Worm (Caenorhabditis elegans) whole organism, late embryonic: ENCODE results near the gene zyg-9.
A peak's percentile ranks its signal among the peaks of the same experiment; 100 is the strongest.

Experiments
- F13H6.1 ChIP-seq: sonication (generic microtip); optimal IDR thresholded peaks from 2 replicates; lab custom pipeline; 2016; ENCODE audit warnings: missing genetic modification characterization, missing compliant biosample characterization
- T23F11.4 ChIP-seq: fragments of 200-800 bp; sonication (Bioruptor generic); optimal IDR thresholded peaks from 2 replicates; lab custom pipeline; 2018; ENCODE audit warnings: mild to moderate bottlenecking, missing genetic modification characterization, missing compliant biosample characterization
- ama-1 ChIP-seq: fragments of 150-350 bp; optimal IDR thresholded peaks from 2 replicates; lab custom pipeline; 2014
- ceh-14 ChIP-seq: sonication (generic microtip); optimal IDR thresholded peaks from 2 replicates; lab custom pipeline; 2016; ENCODE audit warnings: missing genotype, missing genetic modification characterization, missing compliant biosample characterization
- ceh-34 ChIP-seq: sonication (generic microtip); optimal IDR thresholded peaks from 2 replicates; lab custom pipeline; 2016; ENCODE audit warnings: mild to moderate bottlenecking, missing genetic modification characterization, missing compliant biosample characterization
- ceh-48 ChIP-seq: sonication (generic microtip); optimal IDR thresholded peaks from 2 replicates; lab custom pipeline; 2016; ENCODE audit warnings: missing genetic modification characterization, inconsistent platforms, missing compliant biosample characterization
- ceh-6 ChIP-seq: fragments of 200-800 bp; sonication (Bioruptor generic); optimal IDR thresholded peaks from 2 replicates; lab custom pipeline; 2018; ENCODE audit warnings: mild to moderate bottlenecking, missing genetic modification characterization, missing compliant biosample characterization
- ceh-9 ChIP-seq: sonication (generic microtip); optimal IDR thresholded peaks from 2 replicates; lab custom pipeline; 2016; ENCODE audit warnings: mild to moderate bottlenecking, missing genetic modification characterization, inconsistent platforms, missing compliant biosample characterization
- che-1 ChIP-seq: sonication (generic microtip); optimal IDR thresholded peaks from 2 replicates; lab custom pipeline; 2016; ENCODE audit warnings: mild to moderate bottlenecking, missing genetic modification characterization, missing compliant biosample characterization
- dmd-4 ChIP-seq: sonication (generic microtip); optimal IDR thresholded peaks from 2 replicates; lab custom pipeline; 2016; ENCODE audit warnings: borderline replicate concordance, missing genetic modification characterization, missing compliant biosample characterization
- elt-2 ChIP-seq: sonication (generic microtip); optimal IDR thresholded peaks from 2 replicates; lab custom pipeline; 2016; ENCODE audit warnings: missing genetic modification reagents, missing genetic modification characterization, missing compliant biosample characterization
- elt-4 ChIP-seq: sonication (generic microtip); optimal IDR thresholded peaks from 2 replicates; lab custom pipeline; 2016; ENCODE audit warnings: missing genetic modification characterization, missing compliant biosample characterization
- eyg-1 ChIP-seq: sonication (generic microtip); optimal IDR thresholded peaks from 2 replicates; lab custom pipeline; 2016; ENCODE audit warnings: missing genotype, missing genetic modification characterization, missing compliant biosample characterization
- fax-1 ChIP-seq: sonication (generic microtip); optimal IDR thresholded peaks from 2 replicates; lab custom pipeline; 2016; ENCODE audit warnings: missing genotype, missing genetic modification characterization, missing compliant biosample characterization
- fkh-10 ChIP-seq: fragments of 150-350 bp; optimal IDR thresholded peaks from 2 replicates; lab custom pipeline; 2014; ENCODE audit warnings: missing biosample characterization, missing genetic modification reagents, missing genetic modification characterization
- fkh-6 ChIP-seq: sonication (generic microtip); optimal IDR thresholded peaks from 2 replicates; lab custom pipeline; 2016; ENCODE audit warnings: missing genetic modification characterization, missing compliant biosample characterization
- gmeb-2 ChIP-seq: sonication (generic microtip); optimal IDR thresholded peaks from 2 replicates; lab custom pipeline; 2016; ENCODE audit warnings: missing genetic modification characterization, inconsistent platforms, missing compliant biosample characterization
- hlh-13 ChIP-seq: fragments of 200-800 bp; sonication (Bioruptor generic); optimal IDR thresholded peaks from 2 replicates; lab custom pipeline; 2018; ENCODE audit warnings: mild to moderate bottlenecking, missing genetic modification characterization, missing compliant biosample characterization
- hlh-15 ChIP-seq: sonication (generic microtip); optimal IDR thresholded peaks from 2 replicates; lab custom pipeline; 2016; ENCODE audit warnings: missing genetic modification characterization, missing compliant biosample characterization
- hlh-30 ChIP-seq: sonication (generic microtip); optimal IDR thresholded peaks from 2 replicates; lab custom pipeline; 2017; ENCODE audit warnings: antibody characterized with exemption, missing genetic modification characterization, missing compliant biosample characterization; ENCODE audit not compliant: insufficient read depth
- hlh-6 ChIP-seq: sonication (generic microtip); optimal IDR thresholded peaks from 2 replicates; lab custom pipeline; 2016; ENCODE audit warnings: missing genotype, missing genetic modification characterization, missing compliant biosample characterization
- hlh-8 ChIP-seq: sonication (generic microtip); optimal IDR thresholded peaks from 2 replicates; lab custom pipeline; 2016; ENCODE audit warnings: missing genotype, missing genetic modification characterization, missing compliant biosample characterization
- lim-6 ChIP-seq: sonication (generic microtip); optimal IDR thresholded peaks from 2 replicates; lab custom pipeline; 2016; ENCODE audit warnings: missing genetic modification characterization, missing compliant biosample characterization
- madf-2 ChIP-seq: sonication (generic microtip); optimal IDR thresholded peaks from 2 replicates; lab custom pipeline; 2017; ENCODE audit warnings: missing genetic modification characterization, missing compliant biosample characterization
- mec-3 ChIP-seq: sonication (generic microtip); optimal IDR thresholded peaks from 2 replicates; lab custom pipeline; 2016; ENCODE audit warnings: borderline replicate concordance, missing genetic modification characterization, missing compliant biosample characterization
- nfya-1 ChIP-seq: sonication (generic microtip); optimal IDR thresholded peaks from 2 replicates; lab custom pipeline; 2017; ENCODE audit warnings: missing genetic modification characterization, mild to moderate bottlenecking, missing compliant biosample characterization, antibody characterized with exemption, moderate library complexity
- nhr-232 ChIP-seq: sonication (generic microtip); optimal IDR thresholded peaks from 2 replicates; lab custom pipeline; 2016; ENCODE audit warnings: missing genetic modification characterization, missing compliant biosample characterization
- pat-9 ChIP-seq: fragments of 200-800 bp; sonication (Bioruptor generic); optimal IDR thresholded peaks from 2 replicates; lab custom pipeline; 2018; ENCODE audit warnings: mild to moderate bottlenecking, missing genetic modification characterization, moderate library complexity, missing compliant biosample characterization
- pax-1 ChIP-seq: fragments of 150-350 bp; optimal IDR thresholded peaks from 2 replicates; lab custom pipeline; 2014; ENCODE audit warnings: missing biosample characterization, missing genetic modification characterization
- pha-2 ChIP-seq: sonication (generic microtip); optimal IDR thresholded peaks from 2 replicates; lab custom pipeline; 2017; ENCODE audit warnings: mild to moderate bottlenecking, missing genetic modification characterization, missing compliant biosample characterization
- pha-4 ChIP-seq: fragments of 150-350 bp; optimal IDR thresholded peaks from 2 replicates; lab custom pipeline; 2018; ENCODE audit warnings: missing biosample characterization, missing genetic modification reagents, missing genetic modification characterization
- sdc-2 ChIP-seq: sonication (generic microtip); optimal IDR thresholded peaks from 2 replicates; lab custom pipeline; 2016; ENCODE audit warnings: missing genotype, missing genetic modification characterization, missing compliant biosample characterization
- sox-2 ChIP-seq: fragments of 200-800 bp; sonication (Bioruptor generic); IDR thresholded peaks from 2 replicates; pipeline ENCODE4 v1.3.6; 2022; ENCODE audit warnings: missing genetic modification reagents, missing genetic modification characterization, missing compliant biosample characterization
- sox-4 ChIP-seq: sonication (generic microtip); optimal IDR thresholded peaks from 2 replicates; lab custom pipeline; 2017; ENCODE audit warnings: mild to moderate bottlenecking, missing genetic modification characterization, inconsistent platforms, missing compliant biosample characterization
- syd-9 ChIP-seq: sonication (generic microtip); optimal IDR thresholded peaks from 2 replicates; lab custom pipeline; 2016; ENCODE audit warnings: mild to moderate bottlenecking, missing genetic modification characterization, moderate library complexity, missing compliant biosample characterization
- unc-3 ChIP-seq, 2 experiments: fragments of 200-800 bp in 1 of 2; sonication (Bioruptor generic) in 1 of 2; sonication (generic microtip) in 1 of 2; conservative IDR thresholded peaks in 1 of 2; optimal IDR thresholded peaks in 1 of 2; 2 replicates each; pipeline versions ENCODE4 v1.3.6 to Lab custom; 2016 to 2022; ENCODE audit warnings: missing compliant biosample characterization in 2 of 2, missing genetic modification characterization in 2 of 2, missing genetic modification reagents in 1 of 2
- unc-55 ChIP-seq: sonication (generic microtip); optimal IDR thresholded peaks from 2 replicates; lab custom pipeline; 2017; ENCODE audit warnings: missing biosample characterization, missing genetic modification reagents, missing genetic modification characterization
- zip-5 ChIP-seq: sonication (generic microtip); optimal IDR thresholded peaks from 2 replicates; lab custom pipeline; 2016; ENCODE audit warnings: missing genetic modification characterization, missing compliant biosample characterization

The zyg-9 gene

DNA sequence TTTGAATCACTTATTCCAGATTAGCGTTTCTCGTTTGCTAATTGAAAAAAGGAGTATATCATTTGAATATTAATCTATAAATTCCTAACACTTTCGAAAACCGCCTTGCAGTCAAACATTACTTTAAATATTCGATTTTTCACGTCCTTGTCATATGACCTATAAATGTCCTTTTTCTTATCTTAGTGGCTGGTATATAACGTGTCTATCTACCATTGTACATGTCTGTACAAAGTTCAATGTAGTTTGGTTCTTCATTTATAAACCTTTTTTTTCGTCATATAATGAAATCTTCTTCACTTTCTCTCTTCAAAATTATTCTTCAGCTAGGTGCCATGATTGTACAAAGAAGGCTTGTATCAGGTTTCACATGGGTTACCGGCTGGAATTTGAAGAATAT is 28.0 kb downstream of the zyg-9 start, which contains the start of gene gbh-2:
Gene gbh-2 (plus strand): TSS at position 277 of the 400 bp plus-strand sequence.
- TF ChIP-seq ceh-6 (no peak), elt-2 (peak; percentile 36), unc-3 (GFP tag; conservative IDR thresholded peaks at IDR 0.05; lab: Robert Waterston, UW) (no peak), unc-3 (tag; optimal IDR thresholded peaks at IDR 0.05; lab: Kevin White, UChicago) (no peak)

DNA sequence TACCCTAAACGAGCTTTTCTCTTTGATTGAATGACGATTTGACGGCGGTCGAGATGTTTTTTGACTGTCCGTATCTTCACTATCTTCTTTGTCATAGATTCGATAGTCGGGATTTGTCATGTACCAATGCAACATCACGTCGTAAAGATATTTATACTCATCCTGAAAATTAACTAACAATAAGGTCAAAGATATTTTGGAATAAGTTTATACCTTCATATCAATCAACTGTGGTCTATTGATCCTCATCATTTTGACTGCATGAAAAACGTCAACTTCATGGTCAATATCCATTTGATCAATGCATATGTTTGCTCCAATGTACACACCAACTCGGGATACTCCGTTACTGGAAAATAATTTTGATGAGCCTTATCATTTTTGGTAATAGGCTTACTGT is 30.5 kb downstream of the zyg-9 start:
- TF ChIP-seq sdc-2 (no peak), eyg-1 (no peak), elt-4 (tag; lab: Kevin White, UChicago) (no peak), hlh-8 (tag; lab: Kevin White, UChicago) (no peak), gmeb-2 (tag; lab: Kevin White, UChicago) (no peak), hlh-13 (GFP tag; lab: Kevin White, UChicago) (no peak)
- TF ChIP-seq, all 69 proteins: peak for 0

DNA sequence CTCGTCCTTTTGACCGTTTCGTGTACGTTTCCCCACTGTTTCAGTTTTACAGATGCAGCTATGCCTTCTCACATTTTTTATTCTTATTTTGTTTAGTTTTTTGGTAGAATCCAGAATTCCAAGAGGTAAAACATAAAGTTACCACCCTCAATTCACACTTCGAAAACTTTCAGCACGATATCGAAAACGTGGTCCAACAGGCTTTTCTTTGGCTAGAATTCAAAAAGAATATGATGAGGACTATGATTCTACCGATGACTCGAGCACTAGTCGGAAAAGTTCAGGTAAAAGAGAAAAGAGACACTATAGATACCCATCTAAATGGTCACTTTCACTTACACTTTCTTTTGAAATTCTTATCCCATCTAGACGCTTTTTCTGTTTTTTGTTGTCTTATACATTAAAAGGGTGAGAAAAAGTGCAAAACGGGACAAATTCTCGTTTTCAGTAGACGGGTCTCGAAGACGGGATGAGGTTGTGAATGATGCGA is 36.7 kb downstream of the zyg-9 start, which contains the start of gene M05D6.9:
Gene M05D6.9 (plus strand): TSS at position 51 of the 490 bp plus-strand sequence.
- TF ChIP-seq syd-9 (tag; lab: Kevin White, UChicago) (no peak), F13H6.1 (tag; lab: Kevin White, UChicago) (no peak), zip-5 (tag; lab: Kevin White, UChicago) (no peak), ceh-9 (tag; lab: Kevin White, UChicago) (no peak), eyg-1 (no peak), madf-2 (tag; lab: Kevin White, UChicago) (no peak), ceh-34 (tag; lab: Kevin White, UChicago) (no peak), che-1 (tag; lab: Kevin White, UChicago) (no peak), ceh-48 (tag; lab: Kevin White, UChicago) (no peak), fkh-10 (no peak), mec-3 (tag; lab: Kevin White, UChicago) (no peak), lim-6 (tag; lab: Kevin White, UChicago) (no peak), pha-2 (tag; lab: Kevin White, UChicago) (no peak), pax-1 (tag; lab: Kevin White, UChicago) (no peak)

DNA sequence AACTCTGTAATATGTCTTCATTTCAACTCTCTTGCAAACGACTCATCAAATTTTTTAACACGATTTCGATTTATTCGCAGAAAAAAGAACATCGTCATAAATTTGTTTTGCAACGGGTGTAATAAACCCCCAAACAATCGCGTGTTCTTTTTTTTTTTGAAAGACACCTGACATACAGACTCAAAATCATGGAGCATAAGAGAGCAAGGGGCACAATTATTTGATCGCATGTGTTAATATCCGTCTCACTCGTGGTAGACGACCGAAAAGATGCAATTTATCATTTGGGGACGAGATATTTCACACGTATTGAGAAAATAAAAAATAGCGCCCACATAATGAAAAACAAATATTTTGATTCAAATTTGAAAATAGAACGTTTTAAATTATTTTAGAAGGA is 38.6 kb downstream of the zyg-9 start:
- TF ChIP-seq fkh-6 (tag; lab: Kevin White, UChicago) (no peak), sox-4 (tag; lab: Kevin White, UChicago) (no peak), pat-9 (no peak), zip-5 (tag; lab: Kevin White, UChicago) (no peak), nhr-232 (tag; lab: Kevin White, UChicago) (no peak), ceh-14 (no peak)
- TF ChIP-seq, all 69 proteins: peak for 0

DNA sequence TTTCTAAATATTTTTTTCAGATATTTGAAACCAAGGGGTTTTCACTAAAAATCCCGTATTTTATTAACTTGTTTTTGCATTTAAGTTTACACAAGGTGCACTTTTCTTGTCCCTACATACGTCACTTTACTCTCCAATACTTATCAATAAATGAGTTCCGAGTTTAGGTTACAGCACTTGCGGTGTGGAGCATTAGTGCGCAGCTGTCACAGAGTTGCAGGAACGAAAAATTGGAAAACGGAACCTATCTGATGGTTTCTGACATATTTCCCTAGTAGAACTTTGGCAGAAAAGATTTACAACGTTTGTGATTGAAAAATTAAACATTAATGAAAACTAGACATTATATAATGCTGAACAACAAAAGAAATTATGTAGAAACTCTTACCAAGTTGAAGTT is 40.6 kb downstream of the zyg-9 start:
- TF ChIP-seq sox-4 (tag; lab: Kevin White, UChicago), result no peak
- TF ChIP-seq F13H6.1 (tag; lab: Kevin White, UChicago), result no peak
- TF ChIP-seq elt-4 (tag; lab: Kevin White, UChicago), result no peak
- TF ChIP-seq pat-9, result no peak
- TF ChIP-seq hlh-6 (tag; lab: Kevin White, UChicago), result no peak
- no peak for TF ChIP-seq hlh-30
- no peak for TF ChIP-seq T23F11.4 (GFP tag; lab: Kevin White, UChicago)
- TF ChIP-seq hlh-15 (tag; lab: Kevin White, UChicago), result no peak
- TF ChIP-seq fax-1 (tag; lab: Kevin White, UChicago), result no peak
- no peak for TF ChIP-seq gmeb-2 (tag; lab: Kevin White, UChicago)
- no peak for TF ChIP-seq fkh-6 (tag; lab: Kevin White, UChicago)
- no peak for TF ChIP-seq nfya-1
- TF ChIP-seq fkh-10, result no peak
- no peak for TF ChIP-seq unc-55 (GFP tag; lab: Kevin White, UChicago)
- TF ChIP-seq dmd-4 (tag; lab: Kevin White, UChicago), result no peak
- no peak for TF ChIP-seq ama-1 (lab: Kevin White, UChicago)
- TF ChIP-seq pha-4, result no peak
- TF ChIP-seq sox-2 (GFP tag; lab: Robert Waterston, UW), result no peak
- TF ChIP-seq, all 69 proteins: peak for 0
